Worm (Caenorhabditis elegans) whole organism, L4 larva: ENCODE measurements around the gene C18E9.7.

ENCODE experiments used
- D1046.2 ChIP-seq: fragments of 200-800 bp; sonication (Bioruptor generic); IDR thresholded peaks from 2 replicates; pipeline ENCODE4 v1.3.6; 2022; ENCODE audit warnings: missing genetic modification characterization, missing compliant biosample characterization
- Y105C5A.15 ChIP-seq: fragments of 200-800 bp; sonication (Bioruptor generic); IDR thresholded peaks from 2 replicates; pipeline ENCODE4 v1.3.6; 2022; ENCODE audit warnings: missing genetic modification characterization, missing compliant biosample characterization
- Y75B8A.6 ChIP-seq: fragments of 200-800 bp; sonication (Bioruptor generic); IDR thresholded peaks from 2 replicates; pipeline ENCODE4 v1.3.6; 2022; ENCODE audit warnings: missing genetic modification reagents, missing genetic modification characterization, missing compliant biosample characterization
- aha-1 ChIP-seq: fragments of 150-350 bp; peaks from one replicate; lab custom pipeline; 2014; ENCODE audit warnings: missing biosample characterization, missing genetic modification characterization
- arid-1 ChIP-seq: fragments of 200-800 bp; sonication (Bioruptor generic); conservative IDR thresholded peaks from 2 replicates; pipeline ENCODE4 v1.3.6; 2022; ENCODE audit warnings: missing genetic modification reagents, missing genetic modification characterization, missing compliant biosample characterization
- attf-4 ChIP-seq: sonication (generic microtip); optimal IDR thresholded peaks from 3 replicates; lab custom pipeline; 2017; ENCODE audit warnings: missing biosample characterization, missing genetic modification characterization
- ceh-28 ChIP-seq: fragments of 150-350 bp; optimal IDR thresholded peaks from 2 replicates; lab custom pipeline; 2014; ENCODE audit warnings: missing biosample characterization, missing genetic modification reagents, missing genetic modification characterization
- ceh-44 ChIP-seq: fragments of 200-800 bp; sonication (Bioruptor generic); IDR thresholded peaks from 2 replicates; pipeline ENCODE4 v1.3.6; 2022; ENCODE audit warnings: missing genetic modification reagents, missing genetic modification characterization, missing compliant biosample characterization
- ceh-82 ChIP-seq: sonication (generic microtip); optimal IDR thresholded peaks from 2 replicates; lab custom pipeline; 2017; ENCODE audit warnings: missing biosample characterization, missing genetic modification characterization
- cey-2 ChIP-seq: sonication (generic microtip); optimal IDR thresholded peaks from 3 replicates; lab custom pipeline; 2017; ENCODE audit warnings: missing genetic modification characterization, mild to moderate bottlenecking, missing compliant biosample characterization, antibody characterized with exemption, borderline replicate concordance; ENCODE audit not compliant: insufficient read depth
- ctbp-1 ChIP-seq: fragments of 200-800 bp; sonication (Bioruptor generic); IDR thresholded peaks from 2 replicates; pipeline ENCODE4 v1.3.6; 2022; ENCODE audit warnings: missing genetic modification reagents, missing genetic modification characterization, missing compliant biosample characterization
- daf-16 ChIP-seq, 3 experiments: sonication (generic microtip); optimal IDR thresholded peaks; 2 replicates each; lab custom pipeline; 2016 to 2017; ENCODE audit warnings: missing genetic modification characterization in 3 of 3, missing genetic modification reagents in 3 of 3, mild to moderate bottlenecking in 2 of 3, missing compliant biosample characterization in 2 of 3, missing biosample characterization in 1 of 3, moderate library complexity in 1 of 3
- dmd-6 ChIP-seq: fragments of 200-800 bp; sonication (Bioruptor generic); IDR thresholded peaks from 2 replicates; pipeline ENCODE4 v1.3.6; 2022; ENCODE audit warnings: missing genetic modification reagents, missing genetic modification characterization, missing compliant biosample characterization
- dmd-9 ChIP-seq: fragments of 200-800 bp; sonication (Bioruptor generic); IDR thresholded peaks from 2 replicates; pipeline ENCODE4 v1.3.6; 2022; ENCODE audit warnings: missing genetic modification reagents, missing genetic modification characterization, missing compliant biosample characterization
- egl-43 ChIP-seq: fragments of 200-800 bp; sonication (Bioruptor generic); IDR thresholded peaks from 2 replicates; pipeline ENCODE4 v1.3.6; 2022; ENCODE audit warnings: missing genetic modification reagents, missing genetic modification characterization, missing compliant biosample characterization
- fkh-10 ChIP-seq: fragments of 150-350 bp; optimal IDR thresholded peaks from 2 replicates; lab custom pipeline; 2014; ENCODE audit warnings: missing biosample characterization, missing genetic modification reagents, missing genetic modification characterization
- hlh-30 ChIP-seq: sonication (generic microtip); optimal IDR thresholded peaks from 2 replicates; lab custom pipeline; 2017; ENCODE audit warnings: antibody characterized with exemption, mild to moderate bottlenecking, missing genetic modification characterization, missing compliant biosample characterization; ENCODE audit not compliant: insufficient read depth
- lin-29 ChIP-seq: fragments of 200-800 bp; sonication (Bioruptor generic); IDR thresholded peaks from 2 replicates; pipeline ENCODE4 v1.3.6; 2022; ENCODE audit warnings: missing genetic modification reagents, missing genetic modification characterization, missing compliant biosample characterization
- lsy-2 ChIP-seq, 2 experiments: fragments of 150-350 bp in 1 of 2; sonication (generic microtip) in 1 of 2; optimal IDR thresholded peaks; 2 replicates each; lab custom pipeline; 2014 to 2017; ENCODE audit warnings: missing biosample characterization in 2 of 2, missing genetic modification characterization in 2 of 2
- mep-1 ChIP-seq: fragments of 150-350 bp; sonication (generic microtip); optimal IDR thresholded peaks from 3 replicates; lab custom pipeline; 2014; ENCODE audit warnings: missing biosample characterization, missing genetic modification characterization
- mes-2 ChIP-seq: sonication (generic microtip); optimal IDR thresholded peaks from 2 replicates; lab custom pipeline; 2016; ENCODE audit warnings: missing genotype, mild to moderate bottlenecking, missing genetic modification characterization, missing compliant biosample characterization; ENCODE audit not compliant: poor library complexity, severe bottlenecking
- nhr-11 ChIP-seq: fragments of 150-350 bp; optimal IDR thresholded peaks from 2 replicates; lab custom pipeline; 2014; ENCODE audit warnings: missing biosample characterization, missing genetic modification characterization
- nhr-111 ChIP-seq: fragments of 200-800 bp; sonication (Bioruptor generic); optimal IDR thresholded peaks from 2 replicates; lab custom pipeline; 2018; ENCODE audit warnings: mild to moderate bottlenecking, missing genetic modification characterization, missing compliant biosample characterization
- nhr-25 ChIP-seq: sonication (generic microtip); optimal IDR thresholded peaks from 2 replicates; lab custom pipeline; 2017; ENCODE audit warnings: missing genetic modification characterization, mild to moderate bottlenecking, missing compliant biosample characterization, antibody characterized with exemption, moderate library complexity, borderline replicate concordance; ENCODE audit not compliant: insufficient read depth
- nhr-42 ChIP-seq: fragments of 200-800 bp; sonication (Bioruptor generic); IDR thresholded peaks from 2 replicates; pipeline ENCODE4 v1.3.6; 2022; ENCODE audit warnings: missing genetic modification characterization, missing compliant biosample characterization
- nhr-48 ChIP-seq: sonication (generic microtip); optimal IDR thresholded peaks from 2 replicates; lab custom pipeline; 2016; ENCODE audit warnings: mild to moderate bottlenecking, missing genetic modification characterization, missing compliant biosample characterization
- rbr-2 ChIP-seq: sonication (generic microtip); optimal IDR thresholded peaks from 2 replicates; lab custom pipeline; 2016; ENCODE audit warnings: missing genotype, missing genetic modification characterization, missing compliant biosample characterization
- sdz-12 ChIP-seq: fragments of 200-800 bp; sonication (Bioruptor generic); optimal IDR thresholded peaks from 2 replicates; lab custom pipeline; 2018; ENCODE audit warnings: mild to moderate bottlenecking, missing genetic modification characterization, missing compliant biosample characterization
- set-16 ChIP-seq: fragments of 200-800 bp; sonication (Bioruptor generic); IDR thresholded peaks from 2 replicates; pipeline ENCODE4 v1.3.6; 2022; ENCODE audit warnings: missing genetic modification reagents, missing genetic modification characterization, missing compliant biosample characterization
- snpc-1.2 ChIP-seq: fragments of 200-800 bp; sonication (Bioruptor generic); IDR thresholded peaks from 2 replicates; pipeline ENCODE4 v1.3.6; 2022; ENCODE audit warnings: missing genetic modification reagents, missing genetic modification characterization, missing compliant biosample characterization
- snpc-4 ChIP-seq: fragments of 150-350 bp; optimal IDR thresholded peaks from 2 replicates; lab custom pipeline; 2014; ENCODE audit warnings: missing biosample characterization, missing genetic modification characterization
- unc-39 ChIP-seq: sonication (generic microtip); optimal IDR thresholded peaks from 2 replicates; lab custom pipeline; 2017; ENCODE audit warnings: missing biosample characterization, missing genetic modification characterization
- unc-62 ChIP-seq, 3 experiments: fragments of 150-350 bp in 1 of 3; sonication (generic microtip); optimal IDR thresholded peaks in 2 of 3; peaks in 1 of 3; 1 replicate in 1 of 3; 2 replicates in 2 of 3; lab custom pipeline; 2014 to 2017; ENCODE audit warnings: missing biosample characterization in 3 of 3, missing genetic modification characterization in 3 of 3, missing genetic modification reagents in 3 of 3, missing genotype in 1 of 3
- zag-1 ChIP-seq: fragments of 150-350 bp; optimal IDR thresholded peaks from 2 replicates; lab custom pipeline; 2014; ENCODE audit warnings: missing biosample characterization, missing genetic modification characterization
- zip-11 ChIP-seq: fragments of 200-800 bp; sonication (Bioruptor generic); IDR thresholded peaks from 2 replicates; pipeline ENCODE4 v1.3.6; 2022; ENCODE audit warnings: missing genetic modification characterization, missing compliant biosample characterization
- ztf-7 ChIP-seq: fragments of 150-350 bp; optimal IDR thresholded peaks from 2 replicates; lab custom pipeline; 2014; ENCODE audit warnings: missing biosample characterization, missing genetic modification characterization

Gene C18E9.7

DNA sequence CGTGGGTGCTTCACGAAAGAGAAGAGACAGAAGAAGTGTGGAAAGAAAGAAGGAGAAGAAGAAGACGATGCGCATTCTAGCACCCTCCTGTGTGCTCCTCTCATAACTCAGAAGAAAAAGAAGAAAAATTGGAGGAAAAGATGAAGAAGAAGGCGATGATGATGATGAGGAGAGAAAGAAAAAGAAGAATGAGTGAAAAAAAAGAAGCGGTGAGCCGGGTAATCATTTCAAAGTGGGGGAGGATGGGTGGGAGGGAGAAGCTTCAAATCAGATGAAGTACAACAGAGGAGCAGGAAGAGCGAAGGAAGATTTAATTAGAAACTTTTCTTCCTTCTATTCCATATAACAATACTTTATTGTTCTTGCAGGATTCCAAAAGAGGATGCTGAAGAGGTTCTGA is 28.1 kb upstream of the C18E9.7 start:
- TF ChIP-seq unc-62 (GFP tag; optimal IDR thresholded peaks at IDR 0.05 in 1 of 2; lab: Kevin White, UChicago) (peak in 1 of 2 experiments; percentile 55), unc-62 (tag; optimal IDR thresholded peaks at IDR 0.05; lab: Kevin White, UChicago) (no peak), aha-1 (peak; percentile 65), ztf-7 (tag; lab: Kevin White, UChicago) (no peak), lsy-2 (tag; optimal IDR thresholded peaks at IDR 0.05; lab: Kevin White, UChicago) (peak in 1 of 2 experiments; percentile 2), fkh-10 (GFP tag; lab: Kevin White, UChicago) (peak; percentile 9), ceh-28 (tag; lab: Kevin White, UChicago) (no peak), dmd-6 (GFP tag; lab: Robert Waterston, UW) (no peak), ceh-82 (tag; lab: Kevin White, UChicago) (no peak), ctbp-1 (peak; percentile 57; the same call in 1 of the 2 replicates), mes-2 (tag; lab: Kevin White, UChicago) (no peak), arid-1 (GFP tag; lab: Robert Waterston, UW) (no peak), sdz-12 (no peak), Y75B8A.6 (GFP tag; lab: Robert Waterston, UW) (no peak), snpc-1.2 (GFP tag; lab: Robert Waterston, UW) (no peak)

ce11 chrII:9009976-9010702 is 27.6 kb upstream of the C18E9.7 start:
- TF ChIP-seq ceh-44 (GFP tag; lab: Robert Waterston, UW) (no peak), cey-2 (tag; lab: Kevin White, UChicago) (no peak), unc-62 (GFP tag; optimal IDR thresholded peaks at IDR 0.05 in 1 of 2; lab: Kevin White, UChicago) (peak in 1 of 2 experiments; percentile 27), unc-62 (tag; optimal IDR thresholded peaks at IDR 0.05; lab: Kevin White, UChicago) (no peak), nhr-11 (tag; lab: Kevin White, UChicago) (peak; percentile 39), rbr-2 (tag; lab: Kevin White, UChicago) (peak; percentile 10), unc-39 (tag; lab: Kevin White, UChicago) (no peak)

- peak; percentile 87 for TF ChIP-seq set-16 (GFP tag; lab: Robert Waterston, UW)
- TF ChIP-seq egl-43 (GFP tag; lab: Robert Waterston, UW) = peak; percentile 67; the same call in 1 of the 2 replicates
- TF ChIP-seq rbr-2 (tag; lab: Kevin White, UChicago) = no peak
Measured at ce11 chrII:9007741-9008140, 25.2 kb upstream of the C18E9.7 start.

DNA sequence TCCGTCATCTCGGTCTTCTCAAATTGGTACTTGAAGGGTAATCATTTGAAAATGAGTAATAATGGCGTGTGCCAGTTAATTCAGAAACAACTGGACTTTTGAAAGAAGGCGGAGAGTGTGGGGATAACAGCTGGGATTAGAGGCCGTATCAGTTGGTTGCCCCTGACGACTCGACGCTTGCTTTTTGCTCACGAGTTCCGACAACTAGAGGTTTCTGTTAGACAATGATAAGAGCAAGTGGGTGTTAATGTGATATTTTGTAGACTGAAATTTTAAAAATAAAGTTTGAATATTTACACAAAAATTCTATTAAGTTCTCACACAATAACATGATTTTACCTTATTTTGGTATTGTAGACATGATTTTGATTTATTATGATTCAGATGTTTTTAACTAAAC is 22.5 kb upstream of the C18E9.7 start, which contains the start of gene F44G4.7:
TSS of gene F44G4.7 (minus strand) at position 101 of the 400 bp plus-strand sequence.
- TF ChIP-seq nhr-42 (GFP tag; lab: Robert Waterston, UW) (no peak), nhr-48 (tag; lab: Kevin White, UChicago) (no peak), nhr-111 (no peak), mep-1 (tag; lab: Kevin White, UChicago) (no peak), nhr-11 (tag; lab: Kevin White, UChicago) (no peak)

DNA sequence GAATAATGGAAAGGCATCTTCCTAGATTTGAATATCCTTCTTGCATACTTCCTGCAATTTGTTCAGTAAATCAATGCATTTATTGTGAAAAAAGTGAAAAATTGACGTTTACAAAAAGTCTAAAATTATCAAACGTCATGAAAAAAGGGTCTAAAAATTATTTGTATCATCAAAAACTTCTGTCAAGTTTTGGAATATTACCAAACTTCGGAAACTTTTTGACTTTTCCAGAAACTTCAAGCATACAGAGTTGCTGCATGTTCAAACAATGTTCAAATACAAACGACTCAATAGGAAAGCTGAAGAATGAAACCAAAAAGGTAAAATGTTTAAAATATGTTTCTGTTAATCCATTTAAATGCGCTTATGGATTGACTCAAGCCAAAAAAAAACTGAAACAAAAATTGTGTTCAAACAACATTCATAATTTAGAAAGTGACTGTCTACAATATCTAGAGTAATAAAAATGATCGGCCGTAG is 19.2 kb upstream of the C18E9.7 start, which contains the start of gene F44G4.6:
TSS of gene F44G4.6 (minus strand) at position 51 of the 480 bp plus-strand sequence.
- TF ChIP-seq lin-29 (GFP tag; lab: Robert Waterston, UW) = no peak
- peak in 1 of 2 experiments; percentile 95 for TF ChIP-seq unc-62 (GFP tag; optimal IDR thresholded peaks at IDR 0.05 in 1 of 2; lab: Kevin White, UChicago)
- TF ChIP-seq unc-62 (tag; optimal IDR thresholded peaks at IDR 0.05; lab: Kevin White, UChicago) = no peak

DNA sequence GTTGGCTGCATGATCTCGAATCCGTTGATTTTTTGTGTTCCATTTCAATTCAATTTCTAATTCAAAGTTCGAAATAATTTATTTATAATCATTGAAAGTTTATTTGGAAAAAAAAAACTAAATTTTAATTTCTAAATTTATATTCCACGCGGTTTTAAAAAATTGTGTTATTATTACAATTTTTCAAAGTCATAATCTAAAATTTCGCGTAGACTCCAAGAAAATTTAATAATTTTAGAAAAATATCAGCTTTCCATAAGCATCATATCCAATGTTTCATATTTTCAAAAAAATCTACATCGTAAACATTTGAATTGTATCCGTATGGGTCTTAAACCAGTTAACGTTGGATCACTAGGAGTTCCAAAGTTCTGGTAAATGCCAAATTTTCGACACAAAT is 17.7 kb upstream of the C18E9.7 start, which contains the start of gene F44G4.5:
TSS of gene F44G4.5 (minus strand) at position 101 of the 400 bp plus-strand sequence.
- TF ChIP-seq aha-1 = no peak
- no peak for TF ChIP-seq hlh-30
- TF ChIP-seq daf-16 (GFP tag; optimal IDR thresholded peaks at IDR 0.05; lab: Kevin White, UChicago) = no peak
- TF ChIP-seq daf-16 (tag; optimal IDR thresholded peaks at IDR 0.05; lab: Kevin White, UChicago) = no peak
- TF ChIP-seq cey-2 (tag; lab: Kevin White, UChicago) = no peak
- no peak for TF ChIP-seq dmd-9 (GFP tag; lab: Robert Waterston, UW)
- no peak for TF ChIP-seq attf-4 (tag; lab: Kevin White, UChicago)
- TF ChIP-seq D1046.2 (GFP tag; lab: Robert Waterston, UW) = no peak
- TF ChIP-seq zip-11 (GFP tag; lab: Robert Waterston, UW) = no peak
- no peak for TF ChIP-seq zag-1 (tag; lab: Kevin White, UChicago)
- no peak for TF ChIP-seq nhr-25 (tag; lab: Kevin White, UChicago)
- TF ChIP-seq Y105C5A.15 (GFP tag; lab: Robert Waterston, UW) = no peak
- no peak for TF ChIP-seq snpc-4 (tag; lab: Kevin White, UChicago)
